Worm (Caenorhabditis elegans) whole organism, late embryonic: ENCODE results near the gene T01B10.5.

Experiments used
- ceh-22 ChIP-seq: sonication (generic microtip); optimal IDR thresholded peaks from 2 replicates; lab custom pipeline; 2017; ENCODE audit warnings: missing biosample characterization, missing genetic modification characterization
- ceh-31 ChIP-seq: sonication (generic microtip); optimal IDR thresholded peaks from 2 replicates; lab custom pipeline; 2016; ENCODE audit warnings: missing genetic modification characterization, missing compliant biosample characterization
- elt-2 ChIP-seq: sonication (generic microtip); optimal IDR thresholded peaks from 2 replicates; lab custom pipeline; 2016; ENCODE audit warnings: missing genetic modification reagents, missing genetic modification characterization, missing compliant biosample characterization
- elt-4 ChIP-seq: sonication (generic microtip); optimal IDR thresholded peaks from 2 replicates; lab custom pipeline; 2016; ENCODE audit warnings: missing genetic modification characterization, missing compliant biosample characterization
- hlh-30 ChIP-seq: sonication (generic microtip); optimal IDR thresholded peaks from 2 replicates; lab custom pipeline; 2017; ENCODE audit warnings: antibody characterized with exemption, missing genetic modification characterization, missing compliant biosample characterization; ENCODE audit not compliant: insufficient read depth
- lin-11 ChIP-seq: fragments of 200-800 bp; sonication (Bioruptor generic); optimal IDR thresholded peaks from 2 replicates; lab custom pipeline; 2018; ENCODE audit warnings: mild to moderate bottlenecking, missing genetic modification characterization, missing compliant biosample characterization
- nhr-11 ChIP-seq: fragments of 150-350 bp; optimal IDR thresholded peaks from 2 replicates; lab custom pipeline; 2014; ENCODE audit warnings: missing biosample characterization, missing genetic modification characterization

DNA sequence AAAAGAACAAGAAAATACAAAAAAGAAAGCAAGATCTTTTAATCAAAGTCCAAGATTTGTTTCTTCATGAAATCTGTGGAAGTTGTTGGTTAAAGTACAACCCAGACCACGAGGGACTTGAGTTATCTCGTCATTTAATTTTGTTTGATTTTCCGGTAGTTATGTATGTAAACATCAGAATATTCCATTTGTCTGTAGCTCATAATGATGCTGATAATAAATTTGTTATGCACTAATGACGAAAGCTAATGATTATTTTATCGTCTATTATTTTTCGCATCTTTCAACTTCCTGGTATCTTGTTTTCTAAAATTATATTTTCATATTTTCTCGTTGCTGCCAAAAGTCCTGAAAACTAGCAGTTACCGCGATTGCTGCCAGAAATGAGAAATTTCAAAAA is 27.9 kb downstream of the T01B10.5 start:
- no peak for TF ChIP-seq nhr-11 (tag; lab: Kevin White, UChicago)
- no peak for TF ChIP-seq elt-2
- TF ChIP-seq ceh-22 (tag; lab: Kevin White, UChicago): no peak
- TF ChIP-seq ceh-31: no peak
- TF ChIP-seq elt-4 (tag; lab: Kevin White, UChicago): no peak
- TF ChIP-seq hlh-30 (tag; lab: Kevin White, UChicago): no peak
- no peak for TF ChIP-seq lin-11 (tag; lab: Kevin White, UChicago)
